Fruit fly (Drosophila melanogaster): ENCODE results near the gene CG7382.

CG7382 gene

dm6 chr2L:5567103-5567502 is 47.4 kb upstream of the CG7382 start:
- TF ChIP-seq CG15269 (tag; optimal IDR thresholded peaks at IDR 0.05) (no peak), HLH4C (GFP tag; IDR thresholded peaks at IDR 0.05; ENCODE audit: partially characterized antibody) (no peak), prd (optimal IDR thresholded peaks at IDR 0.05) (no peak), prd (GFP tag; IDR thresholded peaks at IDR 0.05) (peak; percentile 40; the same call in 1 of the 3 replicates), Xrp1 (GFP tag; IDR thresholded peaks at IDR 0.05) (peak; percentile 64), Adf1 (GFP tag; IDR thresholded peaks at IDR 0.05) (no peak), ham (GFP tag; IDR thresholded peaks at IDR 0.05) (no peak), Dll (GFP tag; IDR thresholded peaks at IDR 0.05; ENCODE audit: partially characterized antibody) (no peak), H15 (GFP tag; IDR thresholded peaks at IDR 0.05) (0 out of 3 replicates have a peak, but pooled peaks have one; percentile 35), CG6175 (GFP tag; IDR thresholded peaks at IDR 0.05) (no peak), HLHmδ (GFP tag; optimal IDR thresholded peaks at IDR 0.05) (no peak), psq (GFP tag; optimal IDR thresholded peaks at IDR 0.05) (no peak), br (optimal IDR thresholded peaks at IDR 0.05) (no peak), CG9215 (GFP tag; IDR thresholded peaks at IDR 0.05) (no peak), CG5953 (GFP tag; IDR thresholded peaks at IDR 0.05) (no peak), CG6689 (GFP tag; IDR thresholded peaks at IDR 0.05) (no peak), CG16815 (GFP tag; optimal IDR thresholded peaks at IDR 0.05) (no peak), ro (GFP tag; IDR thresholded peaks at IDR 0.05) (no peak), ttk (GFP tag; IDR thresholded peaks at IDR 0.05) (peak; percentile 44; the same call in 1 of the 2 replicates), jumu (GFP tag; optimal IDR thresholded peaks at IDR 0.05) (no peak), croc (GFP tag; conservative IDR thresholded peaks at IDR 0.05) (no peak), HmgD (GFP tag; optimal IDR thresholded peaks at IDR 0.05) (no peak), CG10979 (tag; optimal IDR thresholded peaks at IDR 0.05) (no peak), dm (GFP tag; optimal IDR thresholded peaks at IDR 0.05) (no peak), HLH3B (GFP tag; IDR thresholded peaks at IDR 0.05) (0 out of 2 replicates have a peak, but pooled peaks have one; percentile 12), CG17912 (GFP tag; optimal IDR thresholded peaks at IDR 0.05) (no peak), so (GFP tag; IDR thresholded peaks at IDR 0.05) (no peak), phol (tag; optimal IDR thresholded peaks at IDR 0.05) (peak; percentile 4), CG17612 (GFP tag; IDR thresholded peaks at IDR 0.05) (no peak), oc (tag; optimal IDR thresholded peaks at IDR 0.05) (no peak), bbx (GFP tag; IDR thresholded peaks at IDR 0.05; ENCODE audit: partially characterized antibody) (no peak), CG17568 (GFP tag; optimal IDR thresholded peaks at IDR 0.05) (no peak), tin (GFP tag; optimal IDR thresholded peaks at IDR 0.05) (no peak), NC2β (GFP tag; optimal IDR thresholded peaks at IDR 0.05) (no peak), CG14441 (GFP tag; IDR thresholded peaks at IDR 0.05) (0 out of 2 replicates have a peak, but pooled peaks have one; percentile 34), Neu2 (GFP tag; optimal IDR thresholded peaks at IDR 0.05; ENCODE audit: borderline replicate concordance) (no peak), Fer3 (tag; optimal IDR thresholded peaks at IDR 0.05) (no peak), Kr (GFP tag; optimal IDR thresholded peaks at IDR 0.05) (no peak), Drgx (GFP tag; IDR thresholded peaks at IDR 0.05) (peak; percentile 86), Hr51 (GFP tag; optimal IDR thresholded peaks at IDR 0.05) (peak in 1 of 2 experiments; percentile 12), lab (GFP tag; optimal IDR thresholded peaks at IDR 0.05) (peak; percentile 27), bsh (GFP tag; optimal IDR thresholded peaks at IDR 0.05) (peak in 1 of 2 experiments; percentile 20), CG11504 (tag; optimal IDR thresholded peaks at IDR 0.05) (peak; percentile 37), CG32772 (GFP tag; IDR thresholded peaks at IDR 0.05) (0 out of 2 replicates have a peak, but pooled peaks have one; percentile 24), CG16863 (GFP tag; optimal IDR thresholded peaks at IDR 0.05) (no peak), chm (GFP tag; IDR thresholded peaks at IDR 0.05) (no peak), E2f1 (GFP tag; IDR thresholded peaks at IDR 0.05) (no peak), slbo (GFP tag; IDR thresholded peaks at IDR 0.05) (peak; percentile 45), CG3281 (GFP tag; optimal IDR thresholded peaks at IDR 0.05) (no peak), Dek (tag; optimal IDR thresholded peaks at IDR 0.05) (no peak), ATbp (GFP tag; optimal IDR thresholded peaks at IDR 0.05) (no peak), CG7839 (tag; optimal IDR thresholded peaks at IDR 0.05) (peak; percentile 19)

All from whole organism, embryonic.